Worm (Caenorhabditis elegans): ENCODE results near the gene chil-26.
"Not testable (repeated sequence)": the region's sequence is repeated elsewhere in the genome, so short reads cannot be mapped to it uniquely, and the experiment has no call there.

DNA sequence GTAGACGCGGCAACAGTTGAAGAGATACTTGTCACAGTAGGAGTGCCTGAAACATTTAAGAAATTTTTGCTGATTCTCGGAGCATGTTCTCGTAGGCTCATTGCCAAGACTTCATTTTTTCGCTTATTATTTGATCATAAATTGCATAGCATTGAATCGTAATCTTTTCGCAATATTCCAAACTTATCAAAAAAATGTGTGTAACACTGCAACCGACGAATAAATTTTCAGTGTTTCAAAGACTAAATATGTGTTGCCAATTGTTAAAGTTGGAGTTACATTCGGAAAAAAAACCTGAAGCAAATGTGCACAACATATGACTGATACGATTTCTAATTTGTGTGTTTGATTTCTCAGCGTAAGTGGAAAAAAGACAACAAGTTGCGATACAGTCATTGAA, 15.4 kb upstream of the chil-26 start, which contains the start of gene R09D1.14:
- not testable (repeated sequence) for TF ChIP-seq zfh-2 (GFP tag; conservative IDR thresholded peaks at IDR 0.05); let-607 (tag; optimal IDR thresholded peaks at IDR 0.05); F10E7.11 (tag; optimal IDR thresholded peaks at IDR 0.05); lir-1 (GFP tag; conservative IDR thresholded peaks at IDR 0.05); F23B12.7 (tag; optimal IDR thresholded peaks at IDR 0.05; ENCODE audit: insufficient read depth); efl-1 (GFP tag; optimal IDR thresholded peaks at IDR 0.05); ets-4 (GFP tag; optimal IDR thresholded peaks at IDR 0.05); ztf-18 (tag; optimal IDR thresholded peaks at IDR 0.05); pha-4 (tag; optimal IDR thresholded peaks at IDR 0.05)
